Worm (Caenorhabditis elegans) whole organism, late embryonic: ENCODE data around the gene spl-3.

Experiments
- ama-1 ChIP-seq: fragments of 150-350 bp; optimal IDR thresholded peaks from 2 replicates; lab custom pipeline; 2014
- ceh-45 ChIP-seq: fragments of 200-800 bp; sonication (Bioruptor generic); IDR thresholded peaks from 2 replicates; pipeline ENCODE4 v1.3.6; 2022; ENCODE audit warnings: missing genetic modification reagents, missing genetic modification characterization, missing compliant biosample characterization
- ceh-9 ChIP-seq: sonication (generic microtip); optimal IDR thresholded peaks from 2 replicates; lab custom pipeline; 2016; ENCODE audit warnings: mild to moderate bottlenecking, missing genetic modification characterization, inconsistent platforms, missing compliant biosample characterization
- eyg-1 ChIP-seq: sonication (generic microtip); optimal IDR thresholded peaks from 2 replicates; lab custom pipeline; 2016; ENCODE audit warnings: missing genotype, missing genetic modification characterization, missing compliant biosample characterization
- nfya-1 ChIP-seq: sonication (generic microtip); optimal IDR thresholded peaks from 2 replicates; lab custom pipeline; 2017; ENCODE audit warnings: missing genetic modification characterization, mild to moderate bottlenecking, missing compliant biosample characterization, antibody characterized with exemption, moderate library complexity
- odd-2 ChIP-seq: sonication (generic microtip); optimal IDR thresholded peaks from 2 replicates; lab custom pipeline; 2017; ENCODE audit warnings: antibody characterized with exemption, mild to moderate bottlenecking, missing genetic modification characterization, missing compliant biosample characterization
- pha-2 ChIP-seq: sonication (generic microtip); optimal IDR thresholded peaks from 2 replicates; lab custom pipeline; 2017; ENCODE audit warnings: mild to moderate bottlenecking, missing genetic modification characterization, missing compliant biosample characterization
- pha-4 ChIP-seq: fragments of 150-350 bp; optimal IDR thresholded peaks from 2 replicates; lab custom pipeline; 2018; ENCODE audit warnings: missing biosample characterization, missing genetic modification reagents, missing genetic modification characterization
- sox-4 ChIP-seq: sonication (generic microtip); optimal IDR thresholded peaks from 2 replicates; lab custom pipeline; 2017; ENCODE audit warnings: mild to moderate bottlenecking, missing genetic modification characterization, inconsistent platforms, missing compliant biosample characterization

ce11 chrIV:1155206-1155605 is 37.7 kb upstream of the spl-3 start:
- no peak for TF ChIP-seq nfya-1 (tag; lab: Kevin White, UChicago)
- TF ChIP-seq eyg-1, result no peak
- no peak for TF ChIP-seq sox-4
- TF ChIP-seq ama-1 (lab: Kevin White, UChicago), result no peak
- TF ChIP-seq ceh-45 (GFP tag; lab: Robert Waterston, UW), result no peak
- TF ChIP-seq ceh-9 (tag; lab: Kevin White, UChicago), result no peak
- TF ChIP-seq pha-4 (tag; lab: Kevin White, UChicago), result no peak
- no peak for TF ChIP-seq pha-2
- no peak for TF ChIP-seq odd-2 (tag; lab: Kevin White, UChicago)
